Worm (Caenorhabditis elegans): Measurements from ENCODE around the gene ZK813.5.

DNA sequence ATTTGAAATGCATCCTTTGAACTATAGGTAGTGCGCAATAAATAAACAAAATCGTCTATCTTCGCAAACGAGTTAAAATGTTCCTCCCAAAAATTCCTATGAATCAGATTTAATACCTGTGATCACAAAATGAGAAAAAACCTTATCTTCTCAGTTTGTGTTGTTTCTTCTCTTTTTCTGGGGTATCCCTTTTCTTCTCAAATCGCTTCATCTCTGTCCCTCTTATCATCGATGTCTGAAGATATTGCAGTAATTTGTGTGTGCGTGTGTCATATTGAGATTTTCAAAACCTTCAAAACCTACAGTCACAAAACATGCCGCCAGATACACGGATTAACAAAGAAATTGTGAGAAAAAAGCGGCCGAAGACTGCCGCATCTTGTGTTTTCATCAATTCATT is 44.8 kb upstream of the ZK813.5 start, which contains the start of gene glt-1:
- TF ChIP-seq ztf-23 (GFP tag; IDR thresholded peaks at IDR 0.05) (no peak), ztf-29 (GFP tag; IDR thresholded peaks at IDR 0.05) (no peak), tab-1 (GFP tag; IDR thresholded peaks at IDR 0.05) (no peak), T22C8.4 (GFP tag; IDR thresholded peaks at IDR 0.05) (no peak), cog-1 (tag; optimal IDR thresholded peaks at IDR 0.05) (no peak), med-1 (GFP tag; optimal IDR thresholded peaks at IDR 0.05; ENCODE audit: insufficient read depth) (no peak), klf-2 (GFP tag; conservative IDR thresholded peaks at IDR 0.05) (no peak), flt-1 (GFP tag; IDR thresholded peaks at IDR 0.05) (no peak), ref-1 (GFP tag; conservative IDR thresholded peaks at IDR 0.05) (no peak)

Data from whole organism, midembryonic.